Worm (Caenorhabditis elegans) whole organism, L1 larva: Measurements from ENCODE around the gene ddx-46.

ENCODE experiments used
- C34B4.2 ChIP-seq: sonication (generic microtip); optimal IDR thresholded peaks from 2 replicates; lab custom pipeline; 2017; ENCODE audit warnings: mild to moderate bottlenecking, missing genetic modification characterization, missing compliant biosample characterization
- F16B12.6 ChIP-seq: fragments of 150-350 bp; optimal IDR thresholded peaks from 2 replicates; lab custom pipeline; 2014; ENCODE audit warnings: missing biosample characterization, missing genetic modification characterization
- ceh-90 ChIP-seq: sonication (generic microtip); optimal IDR thresholded peaks from 2 replicates; lab custom pipeline; 2016; ENCODE audit warnings: missing genetic modification characterization, missing compliant biosample characterization
- dpl-1 ChIP-seq, 3 experiments: fragments of 150-350 bp in 2 of 3; sonication (generic microtip) in 1 of 3; optimal IDR thresholded peaks; 2 replicates each; lab custom pipeline; 2014 to 2017; ENCODE audit warnings: missing biosample characterization in 3 of 3, missing genetic modification characterization in 3 of 3, missing genetic modification reagents in 3 of 3
- efl-1 ChIP-seq, 4 experiments: fragments of 150-350 bp; optimal IDR thresholded peaks in 3 of 4; peaks in 1 of 4; 1 replicate in 1 of 4; 2 replicates in 3 of 4; lab custom pipeline; 2014; ENCODE audit warnings: missing biosample characterization in 2 of 4, missing genetic modification characterization in 2 of 4, missing genetic modification reagents in 2 of 4
- efl-3 ChIP-seq: fragments of 200-800 bp; sonication (Bioruptor generic); optimal IDR thresholded peaks from 2 replicates; lab custom pipeline; 2018; ENCODE audit warnings: mild to moderate bottlenecking, missing genetic modification characterization, missing compliant biosample characterization
- elt-2 ChIP-seq: sonication (generic microtip); optimal IDR thresholded peaks from 2 replicates; lab custom pipeline; 2016; ENCODE audit warnings: missing genetic modification characterization, mild to moderate bottlenecking, inconsistent platforms, missing compliant biosample characterization, missing genetic modification reagents
- fkh-10 ChIP-seq: sonication (generic microtip); optimal IDR thresholded peaks from 2 replicates; lab custom pipeline; 2017; ENCODE audit warnings: missing biosample characterization, missing genetic modification reagents, missing genetic modification characterization
- fkh-8 ChIP-seq: sonication (generic microtip); optimal IDR thresholded peaks from 2 replicates; lab custom pipeline; 2016; ENCODE audit warnings: mild to moderate bottlenecking, missing genetic modification characterization, missing compliant biosample characterization
- grh-1 ChIP-seq: fragments of 200-800 bp; sonication (Bioruptor generic); IDR thresholded peaks from 2 replicates; pipeline ENCODE4 v1.3.6; 2022; ENCODE audit warnings: missing genetic modification reagents, missing genetic modification characterization, missing compliant biosample characterization
- hpl-2 ChIP-seq: fragments of 150-350 bp; optimal IDR thresholded peaks from 2 replicates; lab custom pipeline; 2014; ENCODE audit warnings: missing biosample characterization, missing genetic modification reagents, missing genetic modification characterization
- isw-1 ChIP-seq: fragments of 200-800 bp; sonication (Bioruptor generic); IDR thresholded peaks from 2 replicates; pipeline ENCODE4 v1.3.6; 2022; ENCODE audit warnings: missing genetic modification characterization, missing compliant biosample characterization
- jun-1 ChIP-seq: fragments of 150-350 bp; optimal IDR thresholded peaks from 2 replicates; lab custom pipeline; 2014; ENCODE audit warnings: missing biosample characterization, missing genetic modification reagents, missing genetic modification characterization
- lin-39 ChIP-seq: fragments of 150-350 bp; optimal IDR thresholded peaks from 2 replicates; lab custom pipeline; 2014; ENCODE audit warnings: missing biosample characterization, missing genetic modification reagents, missing genetic modification characterization
- mab-9 ChIP-seq: fragments of 200-800 bp; sonication (Bioruptor generic); IDR thresholded peaks from 2 replicates; pipeline ENCODE4 v1.3.6; 2022; ENCODE audit warnings: missing genetic modification reagents, missing genetic modification characterization, missing compliant biosample characterization
- mef-2 ChIP-seq: fragments of 150-350 bp; optimal IDR thresholded peaks from 2 replicates; lab custom pipeline; 2014; ENCODE audit warnings: missing biosample characterization, missing genetic modification characterization
- nhr-12 ChIP-seq: sonication (generic microtip); optimal IDR thresholded peaks from 2 replicates; lab custom pipeline; 2017; ENCODE audit warnings: missing biosample characterization, missing genetic modification characterization
- nhr-20 ChIP-seq: sonication (generic microtip); optimal IDR thresholded peaks from 2 replicates; lab custom pipeline; 2016; ENCODE audit warnings: mild to moderate bottlenecking, missing genetic modification characterization, missing compliant biosample characterization
- nhr-237 ChIP-seq: fragments of 150-350 bp; optimal IDR thresholded peaks from 2 replicates; lab custom pipeline; 2014; ENCODE audit warnings: missing biosample characterization, missing genetic modification characterization
- nhr-47 ChIP-seq: sonication (generic microtip); optimal IDR thresholded peaks from 2 replicates; lab custom pipeline; 2016; ENCODE audit warnings: mild to moderate bottlenecking, missing genetic modification characterization, moderate library complexity, missing compliant biosample characterization
- nhr-71 ChIP-seq: sonication (generic microtip); optimal IDR thresholded peaks from 2 replicates; lab custom pipeline; 2016; ENCODE audit warnings: mild to moderate bottlenecking, missing genetic modification characterization, moderate library complexity, missing compliant biosample characterization
- nhr-85 ChIP-seq: sonication (generic microtip); peaks from one replicate; lab custom pipeline; 2016; ENCODE audit warnings: missing genetic modification characterization, inconsistent platforms, missing compliant biosample characterization
- pag-3 ChIP-seq: sonication (generic microtip); optimal IDR thresholded peaks from 2 replicates; lab custom pipeline; 2017; ENCODE audit warnings: missing genetic modification characterization, mild to moderate bottlenecking, missing compliant biosample characterization, antibody characterized with exemption, borderline replicate concordance; ENCODE audit not compliant: insufficient read depth
- rnt-1 ChIP-seq: sonication (generic microtip); optimal IDR thresholded peaks from 2 replicates; lab custom pipeline; 2016; ENCODE audit warnings: mild to moderate bottlenecking, missing genetic modification characterization, moderate library complexity, missing compliant biosample characterization
- skn-1 ChIP-seq: fragments of 150-350 bp; optimal IDR thresholded peaks from 2 replicates; lab custom pipeline; 2014; ENCODE audit warnings: missing biosample characterization, missing genetic modification characterization
- snpc-4 ChIP-seq: fragments of 150-350 bp; optimal IDR thresholded peaks from 2 replicates; lab custom pipeline; 2014; ENCODE audit warnings: missing biosample characterization, missing genetic modification characterization
- snu-23 ChIP-seq: sonication (generic microtip); optimal IDR thresholded peaks from 2 replicates; lab custom pipeline; 2016; ENCODE audit warnings: missing genetic modification characterization, missing compliant biosample characterization
- sox-4 ChIP-seq: sonication (generic microtip); optimal IDR thresholded peaks from 2 replicates; lab custom pipeline; 2016; ENCODE audit warnings: missing genetic modification characterization, missing compliant biosample characterization
- sup-37 ChIP-seq: fragments of 200-800 bp; sonication (Bioruptor generic); optimal IDR thresholded peaks from 2 replicates; lab custom pipeline; 2018; ENCODE audit warnings: mild to moderate bottlenecking, missing genetic modification characterization, missing compliant biosample characterization
- tlp-1 ChIP-seq: fragments of 150-350 bp; optimal IDR thresholded peaks from 2 replicates; lab custom pipeline; 2014; ENCODE audit warnings: missing biosample characterization, missing genetic modification characterization
- unc-130 ChIP-seq: fragments of 150-350 bp; optimal IDR thresholded peaks from 2 replicates; lab custom pipeline; 2017; ENCODE audit warnings: missing biosample characterization, missing genetic modification characterization, inconsistent platforms
- unc-30 ChIP-seq: sonication (generic microtip); optimal IDR thresholded peaks from 2 replicates; lab custom pipeline; 2017; ENCODE audit warnings: missing biosample characterization, missing genetic modification characterization
- unc-86 ChIP-seq: sonication (generic microtip); optimal IDR thresholded peaks from 2 replicates; lab custom pipeline; 2016; ENCODE audit warnings: missing genetic modification characterization, missing compliant biosample characterization
- zip-4 ChIP-seq: fragments of 200-800 bp; sonication (Bioruptor generic); optimal IDR thresholded peaks from 2 replicates; lab custom pipeline; 2018; ENCODE audit warnings: mild to moderate bottlenecking, missing genetic modification characterization, moderate library complexity, missing compliant biosample characterization
- ztf-4 ChIP-seq: fragments of 150-350 bp; optimal IDR thresholded peaks from 2 replicates; lab custom pipeline; 2014; ENCODE audit warnings: missing biosample characterization, missing genetic modification characterization

Gene ddx-46

DNA sequence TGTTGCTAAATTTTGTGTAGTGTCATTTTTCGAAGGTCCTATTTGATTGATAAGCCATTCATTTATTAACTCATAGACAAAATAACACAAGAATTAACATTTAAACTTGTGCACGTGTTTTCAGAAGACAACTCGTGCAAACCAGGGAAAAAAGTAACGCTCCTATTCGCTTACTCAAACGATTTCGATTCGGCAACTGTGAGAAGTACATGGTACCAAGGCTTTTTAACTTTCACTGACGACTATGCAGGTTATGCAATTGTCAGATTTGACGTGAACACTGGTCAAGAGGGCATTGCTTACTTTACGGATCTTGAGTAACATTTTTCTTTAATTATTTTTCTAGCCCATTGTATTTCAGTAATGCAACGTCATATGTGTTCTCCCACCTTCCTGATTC, 47.5 kb downstream of the ddx-46 start:
- TF ChIP-seq zip-4, result no peak
- TF ChIP-seq nhr-12, result no peak
- no peak for TF ChIP-seq tlp-1 (tag; lab: Kevin White, UChicago)
- no peak for TF ChIP-seq jun-1 (tag; lab: Kevin White, UChicago)
- TF ChIP-seq nhr-47 (tag; lab: Kevin White, UChicago), result no peak
- TF ChIP-seq isw-1 (GFP tag; lab: Robert Waterston, UW), result no peak
- no peak for TF ChIP-seq nhr-237
- no peak for TF ChIP-seq hpl-2 (GFP tag; lab: Kevin White, UChicago)
- no peak for TF ChIP-seq efl-3
- no peak for TF ChIP-seq F16B12.6 (tag; lab: Kevin White, UChicago)

DNA sequence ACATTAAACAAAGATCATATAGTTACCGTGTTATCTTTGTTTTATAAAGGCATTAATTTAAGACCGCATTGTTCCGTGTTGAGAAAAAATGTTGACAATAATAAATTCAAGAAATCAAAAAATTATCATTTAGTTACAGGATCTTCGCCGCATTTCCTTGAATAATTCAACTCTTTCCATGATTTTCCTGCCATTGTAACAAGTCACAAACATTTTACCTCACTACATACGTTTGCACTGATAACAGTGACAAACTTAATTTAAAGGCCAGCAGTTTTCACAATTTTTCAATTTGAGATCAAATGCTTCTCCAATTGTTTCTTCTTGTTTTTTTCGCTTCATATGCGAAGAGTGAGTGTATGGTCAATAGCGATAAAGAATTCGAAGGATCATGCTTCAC, 48.4 kb downstream of the ddx-46 start, which contains the start of gene clec-169:
clec-169 (plus strand) TSS at position 301 of the 400 bp plus-strand sequence.
- TF ChIP-seq efl-1 (optimal IDR thresholded peaks at IDR 0.05; lab: Kevin White, UChicago), result no peak
- peak in 1 of 2 experiments; percentile 48 for TF ChIP-seq efl-1 (GFP tag; optimal IDR thresholded peaks at IDR 0.05 in 1 of 2; lab: Kevin White, UChicago)
- TF ChIP-seq dpl-1 (GFP tag; optimal IDR thresholded peaks at IDR 0.05; lab: Kevin White, UChicago), result no peak

DNA sequence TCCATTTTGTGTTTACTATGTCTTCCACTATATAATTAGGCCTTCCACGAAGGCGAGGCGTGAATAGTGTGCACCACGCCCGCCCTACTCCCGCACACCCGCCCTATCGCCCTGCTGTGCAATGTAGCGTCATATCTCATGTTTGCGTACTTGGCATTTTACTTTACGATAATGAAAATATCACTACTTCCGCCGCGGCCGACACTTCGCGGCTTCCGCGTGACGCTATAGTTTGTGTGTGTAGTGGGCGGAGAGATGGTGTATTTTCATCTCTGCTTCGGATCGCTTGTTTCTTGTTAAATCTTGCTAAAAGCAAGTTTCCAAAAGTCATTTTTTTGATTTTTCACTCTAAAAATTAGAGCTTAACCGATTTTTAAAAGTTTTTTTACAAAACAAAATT, 49.0 kb downstream of the ddx-46 start:
- TF ChIP-seq sup-37 (GFP tag; lab: Kevin White, UChicago) (no peak), snpc-4 (tag; lab: Kevin White, UChicago) (peak; percentile 53), nhr-237 (no peak), elt-2 (tag; lab: Kevin White, UChicago) (peak; percentile 37), tlp-1 (tag; lab: Kevin White, UChicago) (no peak), efl-1 (optimal IDR thresholded peaks at IDR 0.05; lab: Kevin White, UChicago) (no peak), efl-1 (GFP tag; optimal IDR thresholded peaks at IDR 0.05 in 1 of 2; lab: Kevin White, UChicago) (peak in 1 of 2 experiments; percentile 27)

DNA sequence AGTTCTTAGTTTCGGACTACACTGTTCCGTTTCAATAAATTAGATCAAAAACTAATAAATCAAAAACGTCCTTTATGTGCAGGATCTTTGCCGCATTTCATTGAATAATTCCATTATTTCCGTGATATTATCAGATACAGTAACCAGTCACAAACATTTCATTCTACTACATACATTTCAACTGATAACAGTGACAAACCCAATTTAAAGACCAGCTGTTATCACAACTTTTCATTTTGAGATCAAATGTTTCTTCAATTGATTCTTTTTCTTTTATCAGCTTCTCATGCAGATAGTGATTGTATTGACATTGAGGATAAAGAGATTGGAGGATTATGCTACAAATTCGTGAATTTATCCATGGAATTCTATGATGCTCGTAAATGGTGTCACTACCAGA, 52.7 kb downstream of the ddx-46 start, which contains the start of gene clec-168:
clec-168 (plus strand) TSS at position 247 of the 400 bp plus-strand sequence.
- TF ChIP-seq pag-3 (tag; lab: Kevin White, UChicago), result no peak
- TF ChIP-seq ztf-4 (tag; lab: Kevin White, UChicago), result no peak
- no peak for TF ChIP-seq lin-39 (tag; lab: Kevin White, UChicago)
- peak; percentile 11 for TF ChIP-seq jun-1 (tag; lab: Kevin White, UChicago)
- TF ChIP-seq elt-2 (tag; lab: Kevin White, UChicago), result peak; percentile 78
- no peak for TF ChIP-seq sox-4 (tag; lab: Kevin White, UChicago)
- no peak for TF ChIP-seq unc-86 (tag; lab: Kevin White, UChicago)
- TF ChIP-seq fkh-10 (GFP tag; lab: Kevin White, UChicago), result no peak
- TF ChIP-seq unc-130, result no peak
- no peak for TF ChIP-seq C34B4.2

DNA sequence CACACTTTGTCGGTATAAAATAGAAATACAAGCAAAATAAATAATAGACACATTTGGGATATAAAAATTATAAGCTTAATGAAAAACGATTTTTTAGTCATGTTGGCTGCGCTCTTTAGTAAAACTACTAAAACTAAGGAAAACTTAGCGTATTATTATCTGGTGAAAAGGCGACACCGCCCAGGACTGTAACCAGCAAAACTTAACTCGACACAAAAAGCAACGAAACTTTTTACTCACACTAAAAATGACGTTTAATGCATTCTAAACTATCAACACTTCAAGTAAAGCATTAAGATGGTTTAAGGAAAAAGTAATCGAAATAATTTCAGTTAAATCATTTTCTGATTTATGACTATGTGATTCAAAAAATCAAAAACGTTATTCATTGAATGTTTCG, 53.8 kb downstream of the ddx-46 start, which contains the start of gene clec-167:
clec-167 (minus strand) TSS at position 101 of the 400 bp plus-strand sequence.
- no peak for TF ChIP-seq fkh-10 (GFP tag; lab: Kevin White, UChicago)
- no peak for TF ChIP-seq ceh-90 (tag; lab: Kevin White, UChicago)
- no peak for TF ChIP-seq sox-4 (tag; lab: Kevin White, UChicago)
- no peak for TF ChIP-seq fkh-8 (tag; lab: Kevin White, UChicago)
- no peak for TF ChIP-seq nhr-71 (tag; lab: Kevin White, UChicago)
- no peak for TF ChIP-seq unc-130
- TF ChIP-seq mef-2 (tag; lab: Kevin White, UChicago), result no peak
- TF ChIP-seq unc-30 (tag; lab: Kevin White, UChicago), result no peak
- TF ChIP-seq skn-1 (tag; lab: Kevin White, UChicago), result no peak
- TF ChIP-seq grh-1 (GFP tag; lab: Robert Waterston, UW), result no peak
- TF ChIP-seq snu-23, result no peak
- TF ChIP-seq nhr-85, result no peak
- no peak for TF ChIP-seq efl-3
- TF ChIP-seq mab-9 (GFP tag; lab: Robert Waterston, UW), result no peak
- no peak for TF ChIP-seq zip-4
- TF ChIP-seq rnt-1, result no peak
- no peak for TF ChIP-seq lin-39 (tag; lab: Kevin White, UChicago)
- no peak for TF ChIP-seq hpl-2 (GFP tag; lab: Kevin White, UChicago)
- no peak for TF ChIP-seq elt-2 (tag; lab: Kevin White, UChicago)
- no peak for TF ChIP-seq nhr-20 (tag; lab: Kevin White, UChicago)
- TF ChIP-seq, all 84 proteins: peak for 0
